Worm (Caenorhabditis elegans): ENCODE results near the gene F16B4.5.

Gene F16B4.5

DNA sequence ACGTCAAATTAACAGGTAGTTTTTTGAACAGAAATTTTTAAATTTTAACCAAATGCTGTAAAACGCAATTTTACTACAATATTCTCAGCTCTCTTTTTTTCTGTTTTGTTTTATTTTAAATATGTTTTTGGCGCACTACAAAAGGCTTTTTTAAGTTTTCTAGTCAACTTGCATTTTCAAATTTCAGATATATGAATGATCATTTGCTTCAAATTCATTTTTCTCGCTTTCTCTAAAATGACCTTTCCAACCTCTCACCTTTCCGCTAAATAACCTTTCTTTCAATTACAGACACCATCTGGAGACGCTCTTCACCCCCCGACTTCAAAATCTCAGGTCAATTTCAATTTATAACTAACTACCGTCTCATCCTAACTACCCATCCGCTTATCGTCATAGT is 21.5 kb upstream of the F16B4.5 start, which contains the start of gene cdc-25.2:
TSS of gene cdc-25.2 (plus strand) at position 301 of the 400 bp plus-strand sequence.
- no peak for TF ChIP-seq somi-1 (GFP tag; optimal IDR thresholded peaks at IDR 0.05)
- no peak for TF ChIP-seq sea-2 (GFP tag; IDR thresholded peaks at IDR 0.05)
- no peak for TF ChIP-seq ztf-25 (GFP tag; IDR thresholded peaks at IDR 0.05)
- no peak for TF ChIP-seq sptf-2 (GFP tag; optimal IDR thresholded peaks at IDR 0.05)
- no peak for TF ChIP-seq pha-4 (tag; optimal IDR thresholded peaks at IDR 0.05)
- TF ChIP-seq gei-17 (GFP tag; optimal IDR thresholded peaks at IDR 0.05) = no peak
- TF ChIP-seq lin-40 (tag; optimal IDR thresholded peaks at IDR 0.05) = no peak
- no peak for TF ChIP-seq fkh-3 (tag; optimal IDR thresholded peaks at IDR 0.05)
- TF ChIP-seq cebp-1 (GFP tag; IDR thresholded peaks at IDR 0.05) = no peak
- TF ChIP-seq cebp-1 (tag; optimal IDR thresholded peaks at IDR 0.05) = no peak
- TF ChIP-seq egrh-3 (GFP tag; IDR thresholded peaks at IDR 0.05) = no peak
- TF ChIP-seq bed-1 (GFP tag; IDR thresholded peaks at IDR 0.05) = no peak
- no peak for TF ChIP-seq madf-3 (GFP tag; IDR thresholded peaks at IDR 0.05)
- no peak for TF ChIP-seq let-607 (tag; optimal IDR thresholded peaks at IDR 0.05)
- TF ChIP-seq F22D6.2 (tag; optimal IDR thresholded peaks at IDR 0.05) = no peak
- no peak for TF ChIP-seq nfya-1 (tag; optimal IDR thresholded peaks at IDR 0.05; ENCODE audit: borderline replicate concordance, insufficient read depth)
- TF ChIP-seq K11D2.4 (GFP tag; IDR thresholded peaks at IDR 0.05) = no peak
- TF ChIP-seq F33H1.4 (GFP tag; IDR thresholded peaks at IDR 0.05) = no peak
- TF ChIP-seq zfh-2 (GFP tag; conservative IDR thresholded peaks at IDR 0.05) = no peak
- no peak for TF ChIP-seq hmg-20 (GFP tag; IDR thresholded peaks at IDR 0.05)
- no peak for TF ChIP-seq F23B12.7 (tag; optimal IDR thresholded peaks at IDR 0.05; ENCODE audit: insufficient read depth)

DNA sequence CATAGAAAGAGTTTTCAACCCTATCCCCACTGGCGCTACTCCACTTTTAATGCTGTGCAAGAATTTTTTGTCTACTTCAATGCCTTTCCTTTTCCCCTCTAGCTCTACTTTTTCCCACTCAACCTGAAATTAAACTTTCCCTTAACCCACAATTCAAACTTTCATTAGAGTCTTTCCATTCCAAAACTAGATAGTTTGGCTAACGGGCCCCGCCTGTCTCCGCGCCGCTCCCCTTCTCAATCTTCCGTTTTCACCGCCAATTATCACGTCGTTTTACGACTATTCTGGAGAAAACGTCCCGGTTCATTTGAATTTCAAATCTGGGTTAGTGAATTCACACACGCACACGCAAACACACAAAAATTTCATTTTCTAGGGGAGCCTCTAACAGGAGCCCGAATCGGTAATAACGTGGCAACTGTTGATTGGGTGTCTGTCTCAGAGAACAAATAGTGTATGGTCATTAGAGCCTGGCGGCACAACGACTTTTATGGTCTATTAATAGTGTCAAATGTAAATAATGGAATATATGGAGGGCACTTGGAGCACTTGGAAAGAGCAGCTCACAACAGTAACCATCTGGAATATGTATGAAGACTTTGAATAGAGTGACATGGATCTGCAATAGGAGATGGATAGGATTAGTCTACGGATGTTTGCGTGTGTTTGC is 18.3 kb upstream of the F16B4.5 start:
- TF ChIP-seq nhr-120 (GFP tag; IDR thresholded peaks at IDR 0.05) (no peak), snpc-1.1 (tag; optimal IDR thresholded peaks at IDR 0.05; ENCODE audit: insufficient read depth) (no peak), dpff-1 (tag; optimal IDR thresholded peaks at IDR 0.05) (no peak), hrde-1 (tag; optimal IDR thresholded peaks at IDR 0.05; ENCODE audit: borderline replicate concordance) (no peak), unc-62 (GFP tag; optimal IDR thresholded peaks at IDR 0.05) (no peak), fkh-3 (tag; optimal IDR thresholded peaks at IDR 0.05) (no peak), madf-10 (tag; optimal IDR thresholded peaks at IDR 0.05) (no peak), ceh-100 (GFP tag; IDR thresholded peaks at IDR 0.05) (no peak), ztf-22 (GFP tag; optimal IDR thresholded peaks at IDR 0.05) (no peak), efl-1 (GFP tag; optimal IDR thresholded peaks at IDR 0.05) (no peak)

DNA sequence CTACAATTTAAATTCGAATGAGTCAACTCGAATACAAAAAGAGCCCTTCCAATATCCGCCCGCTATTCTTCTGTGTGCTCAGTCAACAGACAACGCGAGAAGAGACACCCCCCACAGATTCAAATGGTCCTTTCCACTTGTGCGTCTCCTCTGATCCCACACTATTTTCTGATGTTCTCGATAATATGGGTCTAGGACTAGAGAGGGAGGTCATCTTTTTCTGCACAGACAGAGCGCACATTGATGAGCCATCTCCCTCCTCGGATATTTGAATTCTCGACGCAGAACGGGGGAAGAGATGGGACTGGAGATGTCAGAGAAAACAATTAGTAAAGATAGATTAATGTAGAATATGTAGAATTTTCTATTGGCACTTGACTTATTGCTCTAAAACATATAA is 17.5 kb upstream of the F16B4.5 start:
- no peak for TF ChIP-seq snpc-4 (GFP tag; optimal IDR thresholded peaks at IDR 0.05)
- TF ChIP-seq snpc-4 (tag; optimal IDR thresholded peaks at IDR 0.05) = no peak
- no peak for TF ChIP-seq let-526 (GFP tag; IDR thresholded peaks at IDR 0.05)
- no peak for TF ChIP-seq ztf-3 (GFP tag; optimal IDR thresholded peaks at IDR 0.05)
- TF ChIP-seq dpl-1 (GFP tag; optimal IDR thresholded peaks at IDR 0.05) = no peak
- TF ChIP-seq B0019.2 (GFP tag; conservative IDR thresholded peaks at IDR 0.05) = no peak

Measured in whole organism, young adult.